Worm (Caenorhabditis elegans): ENCODE results near the gene acly-2.

- TF ChIP-seq lin-39 (tag; optimal IDR thresholded peaks at IDR 0.05) (no peak), jun-1 (tag; optimal IDR thresholded peaks at IDR 0.05) (peak; percentile 61), mdl-1 (tag; optimal IDR thresholded peaks at IDR 0.05) (peak in 1 of 2 experiments; percentile 12), pqm-1 (tag; optimal IDR thresholded peaks at IDR 0.05) (no peak), nhr-77 (tag; optimal IDR thresholded peaks at IDR 0.05) (peak; percentile 13)
Measured at ce11 chrV:13130439-13130840, 14.2 kb downstream of the acly-2 start.
